Worm (Caenorhabditis elegans) whole organism, L1 larva: Measurements from ENCODE around the gene add-1.

Experiments
- blmp-1 ChIP-seq: fragments of 150-350 bp; optimal IDR thresholded peaks from 2 replicates; lab custom pipeline; 2014; ENCODE audit warnings: missing biosample characterization, missing genetic modification characterization
- efl-1 ChIP-seq, 4 experiments: fragments of 150-350 bp; optimal IDR thresholded peaks in 3 of 4; peaks in 1 of 4; 1 replicate in 1 of 4; 2 replicates in 3 of 4; lab custom pipeline; 2014; ENCODE audit warnings: missing biosample characterization in 2 of 4, missing genetic modification characterization in 2 of 4, missing genetic modification reagents in 2 of 4
- elt-3 ChIP-seq, 6 experiments: fragments of 150-350 bp in 1 of 6; sonication (generic microtip); optimal IDR thresholded peaks; 2 replicates each; lab custom pipeline; 2017 to 2018; ENCODE audit warnings: missing biosample characterization in 6 of 6, missing genetic modification characterization in 6 of 6, inconsistent platforms in 1 of 6
- lin-13 ChIP-seq: fragments of 150-350 bp; optimal IDR thresholded peaks from 2 replicates; lab custom pipeline; 2014; ENCODE audit warnings: missing biosample characterization, missing genetic modification reagents, missing genetic modification characterization
- lsy-2 ChIP-seq, 2 experiments: fragments of 150-350 bp; optimal IDR thresholded peaks; 2 replicates each; lab custom pipeline; 2014; ENCODE audit warnings: missing biosample characterization in 2 of 2, missing genetic modification characterization in 2 of 2
- mdl-1 ChIP-seq, 2 experiments: fragments of 150-350 bp; optimal IDR thresholded peaks; 2 replicates each; lab custom pipeline; 2014 to 2017; ENCODE audit warnings: missing biosample characterization in 2 of 2, missing genetic modification characterization in 2 of 2, inconsistent platforms in 1 of 2
- mep-1 ChIP-seq: fragments of 150-350 bp; optimal IDR thresholded peaks from 2 replicates; lab custom pipeline; 2014; ENCODE audit warnings: missing biosample characterization, missing genetic modification characterization
- nhr-20 ChIP-seq: sonication (generic microtip); optimal IDR thresholded peaks from 2 replicates; lab custom pipeline; 2016; ENCODE audit warnings: mild to moderate bottlenecking, missing genetic modification characterization, missing compliant biosample characterization
- nhr-71 ChIP-seq: sonication (generic microtip); optimal IDR thresholded peaks from 2 replicates; lab custom pipeline; 2016; ENCODE audit warnings: mild to moderate bottlenecking, missing genetic modification characterization, moderate library complexity, missing compliant biosample characterization
- nhr-85 ChIP-seq: sonication (generic microtip); peaks from one replicate; lab custom pipeline; 2016; ENCODE audit warnings: missing genetic modification characterization, inconsistent platforms, missing compliant biosample characterization
- nhr-90 ChIP-seq: sonication (generic microtip); optimal IDR thresholded peaks from 2 replicates; lab custom pipeline; 2016; ENCODE audit warnings: mild to moderate bottlenecking, missing genetic modification characterization, missing compliant biosample characterization; ENCODE audit not compliant: poor library complexity
- skn-1 ChIP-seq: fragments of 150-350 bp; optimal IDR thresholded peaks from 2 replicates; lab custom pipeline; 2014; ENCODE audit warnings: missing biosample characterization, missing genetic modification characterization
- snu-23 ChIP-seq: sonication (generic microtip); optimal IDR thresholded peaks from 2 replicates; lab custom pipeline; 2016; ENCODE audit warnings: missing genetic modification characterization, missing compliant biosample characterization
- sptf-1 ChIP-seq: fragments of 150-350 bp; optimal IDR thresholded peaks from 2 replicates; lab custom pipeline; 2014; ENCODE audit warnings: missing biosample characterization, missing genetic modification characterization
- sup-37 ChIP-seq: fragments of 200-800 bp; sonication (Bioruptor generic); optimal IDR thresholded peaks from 2 replicates; lab custom pipeline; 2018; ENCODE audit warnings: mild to moderate bottlenecking, missing genetic modification characterization, missing compliant biosample characterization
- tlp-1 ChIP-seq: fragments of 150-350 bp; optimal IDR thresholded peaks from 2 replicates; lab custom pipeline; 2014; ENCODE audit warnings: missing biosample characterization, missing genetic modification characterization
- ztf-11 ChIP-seq, 2 experiments: sonication (generic microtip); optimal IDR thresholded peaks; 2 replicates each; lab custom pipeline; 2016 to 2017; ENCODE audit warnings: missing genetic modification characterization in 2 of 2, missing biosample characterization in 1 of 2, missing compliant biosample characterization in 1 of 2

The add-1 gene

ce11 chrX:4808737-4809136 lies 51.1 kb downstream of the add-1 start:
- peak; percentile 78 for TF ChIP-seq nhr-85
- TF ChIP-seq lin-13: peak; percentile 11
- TF ChIP-seq mdl-1 (tag; optimal IDR thresholded peaks at IDR 0.05; lab: Kevin White, UChicago): no peak
- TF ChIP-seq tlp-1: no peak
- TF ChIP-seq nhr-20: peak; percentile 52
- no peak for TF ChIP-seq efl-1 (optimal IDR thresholded peaks at IDR 0.05; lab: Kevin White, UChicago)
- peak in 1 of 2 experiments; percentile 78 for TF ChIP-seq efl-1 (GFP tag; optimal IDR thresholded peaks at IDR 0.05 in 1 of 2; lab: Kevin White, UChicago)
- TF ChIP-seq mep-1 (tag; lab: Kevin White, UChicago): peak; percentile 60
- TF ChIP-seq skn-1: no peak
- peak; percentile 19 for TF ChIP-seq blmp-1 (tag; lab: Kevin White, UChicago)
- no peak for TF ChIP-seq sptf-1 (tag; lab: Kevin White, UChicago)
- no peak for TF ChIP-seq ztf-11 (tag; optimal IDR thresholded peaks at IDR 0.05; lab: Kevin White, UChicago)
- TF ChIP-seq nhr-71 (tag; lab: Kevin White, UChicago): peak; percentile 33
- TF ChIP-seq elt-3 (tag; optimal IDR thresholded peaks at IDR 0.05; lab: Kevin White, UChicago): peak in 4 of 6 experiments; percentile 41 to 64 (median 48)
- TF ChIP-seq lsy-2 (tag; optimal IDR thresholded peaks at IDR 0.05; lab: Kevin White, UChicago): peak in 1 of 2 experiments; percentile 29
- peak; percentile 44 for TF ChIP-seq nhr-90 (tag; lab: Kevin White, UChicago)
- peak; percentile 62 for TF ChIP-seq snu-23
- no peak for TF ChIP-seq sup-37 (GFP tag; lab: Kevin White, UChicago)
